Worm (Caenorhabditis elegans) whole organism, dauer: ENCODE measurements around the gene twk-17.

ENCODE experiments used
- unc-62 ChIP-seq: sonication (generic microtip); optimal IDR thresholded peaks from 2 replicates; lab custom pipeline; 2017; ENCODE audit warnings: missing biosample characterization, missing genetic modification reagents, missing genetic modification characterization

The twk-17 gene

ce11 chrX:7607982-7608381 is at the start of gene twk-17:
twk-17 (minus strand) TSS chrX:7608082.
- no peak for TF ChIP-seq unc-62

ce11 chrX:7656875-7657274 is 49.0 kb upstream of the twk-17 start, which contains the start of gene F27D9.12:
F27D9.12 (minus strand) TSS chrX:7656975.
- no peak for TF ChIP-seq unc-62

- TF ChIP-seq unc-62, result no peak
Observed at ce11 chrX:7655469-7656003, 47.7 kb upstream of the twk-17 start.

ce11 chrX:7653708-7654390 is 46.0 kb upstream of the twk-17 start:
- no peak for TF ChIP-seq unc-62

- TF ChIP-seq unc-62, result no peak
Observed at ce11 chrX:7652308-7652707, 44.4 kb upstream of the twk-17 start.

- no peak for TF ChIP-seq unc-62
Observed at ce11 chrX:7651219-7651958, 43.5 kb upstream of the twk-17 start.

- no peak for TF ChIP-seq unc-62
Observed at ce11 chrX:7645313-7645712, 37.4 kb upstream of the twk-17 start, which contains the start of gene F26A10.2. F26A10.2 (minus strand) TSS chrX:7645413.

ce11 chrX:7640811-7641210 is 32.9 kb upstream of the twk-17 start:
- TF ChIP-seq unc-62, result no peak

- no peak for TF ChIP-seq unc-62
Observed at ce11 chrX:7640391-7640790, 32.5 kb upstream of the twk-17 start.

ce11 chrX:7638790-7639189 is 30.9 kb upstream of the twk-17 start:
- no peak for TF ChIP-seq unc-62

ce11 chrX:7636037-7636436 is 28.2 kb upstream of the twk-17 start:
- no peak for TF ChIP-seq unc-62

- TF ChIP-seq unc-62, result no peak
Observed at ce11 chrX:7627351-7627750, 19.5 kb upstream of the twk-17 start, which contains the start of gene nlp-61. nlp-61 (plus strand) TSS chrX:7627651.

ce11 chrX:7614466-7614865 is 6.6 kb upstream of the twk-17 start:
- no peak for TF ChIP-seq unc-62

ce11 chrX:7596627-7597026 is 11.3 kb downstream of the twk-17 start, which contains the start of gene C44E12.1:
C44E12.1 (plus strand) TSS chrX:7596927.
- no peak for TF ChIP-seq unc-62

ce11 chrX:7596029-7596428 is 11.9 kb downstream of the twk-17 start:
- TF ChIP-seq unc-62, result no peak

- TF ChIP-seq unc-62, result no peak
Observed at ce11 chrX:7593931-7594544, 13.8 kb downstream of the twk-17 start.

ce11 chrX:7590756-7591155 is 17.1 kb downstream of the twk-17 start:
- TF ChIP-seq unc-62, result no peak
